Worm (Caenorhabditis elegans) whole organism, midembryonic: Measurements from ENCODE around the gene C02B8.1.
A peak's percentile ranks its signal among the peaks of the same experiment; 100 is the strongest.

Experiments used
- T22C8.4 ChIP-seq: fragments of 200-800 bp; sonication (Bioruptor generic); IDR thresholded peaks from 2 replicates; pipeline ENCODE4 v1.3.6; 2022; ENCODE audit warnings: missing genetic modification characterization, missing compliant biosample characterization
- cog-1 ChIP-seq: sonication (generic microtip); optimal IDR thresholded peaks from 2 replicates; lab custom pipeline; 2016; ENCODE audit warnings: missing genetic modification characterization, missing compliant biosample characterization
- flt-1 ChIP-seq: fragments of 200-800 bp; sonication (Bioruptor generic); IDR thresholded peaks from 2 replicates; pipeline ENCODE4 v1.3.6; 2022; ENCODE audit warnings: missing genetic modification characterization, missing compliant biosample characterization
- klf-2 ChIP-seq: fragments of 200-800 bp; sonication (Bioruptor generic); conservative IDR thresholded peaks from 2 replicates; pipeline ENCODE4 v1.3.6; 2022; ENCODE audit warnings: missing genetic modification reagents, missing genetic modification characterization, missing compliant biosample characterization
- med-1 ChIP-seq: sonication (generic microtip); optimal IDR thresholded peaks from 2 replicates; lab custom pipeline; 2017; ENCODE audit warnings: missing genetic modification characterization, mild to moderate bottlenecking, missing compliant biosample characterization, antibody characterized with exemption, missing genetic modification reagents; ENCODE audit not compliant: insufficient read depth
- ref-1 ChIP-seq: fragments of 200-800 bp; sonication (Bioruptor generic); conservative IDR thresholded peaks from 2 replicates; pipeline ENCODE4 v1.3.6; 2022; ENCODE audit warnings: missing genetic modification reagents, missing genetic modification characterization, missing compliant biosample characterization
- tab-1 ChIP-seq: fragments of 200-800 bp; sonication (Bioruptor generic); IDR thresholded peaks from 2 replicates; pipeline ENCODE4 v1.3.6; 2022; ENCODE audit warnings: missing genetic modification characterization, missing compliant biosample characterization
- ztf-23 ChIP-seq: fragments of 200-800 bp; sonication (Bioruptor generic); IDR thresholded peaks from 2 replicates; pipeline ENCODE4 v1.3.6; 2022; ENCODE audit warnings: missing genetic modification reagents, missing genetic modification characterization, missing compliant biosample characterization
- ztf-29 ChIP-seq: fragments of 200-800 bp; sonication (Bioruptor generic); IDR thresholded peaks from 2 replicates; pipeline ENCODE4 v1.3.6; 2022; ENCODE audit warnings: missing genetic modification reagents, missing genetic modification characterization, missing compliant biosample characterization

The C02B8.1 gene

DNA sequence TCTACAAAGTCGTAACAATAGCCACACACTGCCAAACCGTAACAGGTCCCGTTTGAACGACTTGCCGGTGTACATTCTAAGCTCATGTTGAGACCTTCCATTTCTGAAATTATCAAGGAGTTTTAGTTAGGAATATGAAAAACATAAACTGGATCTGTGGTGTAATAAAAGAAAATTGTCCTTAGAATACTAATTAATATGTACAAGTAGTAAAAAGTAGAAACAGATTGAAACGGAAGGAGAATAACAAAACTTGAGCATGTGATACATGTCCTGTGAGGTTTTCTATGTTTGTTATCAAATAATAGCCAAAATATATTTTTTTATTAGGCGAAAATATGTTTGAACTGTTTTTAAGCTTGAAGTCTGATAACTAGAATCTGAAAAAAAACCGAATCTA lies 18.0 kb upstream of the C02B8.1 start, which contains the start of gene frpr-1:
TSS of gene frpr-1 (minus strand) at position 101 of the 400 bp plus-strand sequence.
- TF ChIP-seq T22C8.4 (GFP tag; lab: Robert Waterston, UW) (no peak), ref-1 (no peak), klf-2 (GFP tag; lab: Robert Waterston, UW) (no peak), med-1 (GFP tag; lab: Kevin White, UChicago) (no peak), ztf-23 (GFP tag; lab: Robert Waterston, UW) (no peak), tab-1 (GFP tag; lab: Robert Waterston, UW) (no peak), cog-1 (no peak), flt-1 (GFP tag; lab: Robert Waterston, UW) (no peak)

DNA sequence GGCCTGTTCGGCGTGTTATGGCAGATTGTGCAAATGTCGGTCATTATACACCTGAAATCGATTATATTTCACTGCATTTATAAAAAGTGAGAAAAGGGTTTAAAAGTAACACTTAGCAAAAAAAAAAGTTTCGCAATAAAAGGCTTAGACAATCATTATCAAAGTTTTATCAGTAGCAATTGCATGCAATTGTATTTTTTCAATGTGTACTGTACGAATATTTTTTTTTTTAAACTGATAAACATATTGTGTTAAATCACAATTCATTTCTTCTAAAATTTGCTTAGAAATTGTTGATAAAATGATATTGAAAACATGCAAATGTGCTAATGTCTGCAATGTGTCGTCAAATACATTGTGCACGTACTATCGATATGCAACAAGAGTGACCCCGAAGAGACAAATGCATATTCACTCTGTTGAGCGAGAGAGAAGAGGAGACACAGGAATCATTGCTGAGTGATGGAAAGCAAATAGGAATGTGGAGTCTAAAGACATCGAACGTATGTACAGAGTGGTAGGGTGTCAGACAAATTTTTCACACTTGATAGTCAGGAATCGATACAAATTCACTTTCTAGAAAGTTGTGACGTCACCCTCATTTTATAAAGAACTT lies 11.1 kb upstream of the C02B8.1 start, which contains the start of gene C02B8.6:
TSS of gene C02B8.6 (minus strand) at position 51 of the 616 bp plus-strand sequence.
- TF ChIP-seq cog-1 (peak; percentile 47), ztf-29 (GFP tag; lab: Robert Waterston, UW) (no peak)

ce11 chrX:8137779-8138178 lies 9.7 kb upstream of the C02B8.1 start, which contains the start of gene C02B8.7:
TSS of gene C02B8.7 (minus strand) at chrX:8137879.
- TF ChIP-seq klf-2 (GFP tag; lab: Robert Waterston, UW) (no peak), ztf-29 (GFP tag; lab: Robert Waterston, UW) (no peak), flt-1 (GFP tag; lab: Robert Waterston, UW) (no peak), ztf-23 (GFP tag; lab: Robert Waterston, UW) (no peak), T22C8.4 (GFP tag; lab: Robert Waterston, UW) (no peak), med-1 (GFP tag; lab: Kevin White, UChicago) (no peak), cog-1 (no peak), ref-1 (no peak), tab-1 (GFP tag; lab: Robert Waterston, UW) (no peak)

DNA sequence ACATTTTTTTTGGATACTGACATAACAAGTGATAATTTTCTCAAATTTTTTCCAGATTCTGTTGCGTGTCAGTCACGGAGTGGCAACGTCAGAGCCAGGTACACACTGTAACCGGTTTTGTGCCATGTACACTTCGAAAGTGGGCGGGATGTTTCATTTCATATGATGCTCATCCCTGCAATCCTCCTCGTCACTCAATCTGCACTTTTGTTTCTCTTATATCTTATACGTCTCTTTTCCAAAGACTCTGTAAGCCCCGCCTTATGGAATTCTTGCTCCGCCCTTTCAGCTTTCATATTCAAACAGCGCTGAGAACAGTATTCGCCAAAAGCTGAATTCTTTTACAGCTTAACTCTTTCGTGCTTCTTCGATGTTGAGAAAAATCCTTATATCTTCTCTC lies 8.4 kb upstream of the C02B8.1 start, which contains the start of gene C02B8.3:
TSS of gene C02B8.3 (plus strand) at position 301 of the 400 bp plus-strand sequence.
- no peak for TF ChIP-seq T22C8.4 (GFP tag; lab: Robert Waterston, UW)
- no peak for TF ChIP-seq ztf-29 (GFP tag; lab: Robert Waterston, UW)
- no peak for TF ChIP-seq cog-1
- TF ChIP-seq klf-2 (GFP tag; lab: Robert Waterston, UW): no peak
- TF ChIP-seq med-1 (GFP tag; lab: Kevin White, UChicago): no peak
- TF ChIP-seq ref-1: no peak
- no peak for TF ChIP-seq flt-1 (GFP tag; lab: Robert Waterston, UW)
- no peak for TF ChIP-seq tab-1 (GFP tag; lab: Robert Waterston, UW)
- no peak for TF ChIP-seq ztf-23 (GFP tag; lab: Robert Waterston, UW)

- TF ChIP-seq med-1 (GFP tag; lab: Kevin White, UChicago) (no peak), cog-1 (no peak), T22C8.4 (GFP tag; lab: Robert Waterston, UW) (no peak)
These were observed 1.5 kb downstream of the C02B8.1 start for ce11 chrX:8148993-8149392.

- no peak for TF ChIP-seq flt-1 (GFP tag; lab: Robert Waterston, UW)
These were observed 3.1 kb downstream of the C02B8.1 start, which contains the start of gene F22F1.2 for ce11 chrX:8150621-8151020. TSS of gene F22F1.2 (minus strand) at chrX:8150721.

ce11 chrX:8151409-8151808 lies 3.9 kb downstream of the C02B8.1 start:
- TF ChIP-seq ref-1 (no peak; the same call in 1 of the 2 replicates), ztf-23 (GFP tag; lab: Robert Waterston, UW) (0 out of 2 replicates have a peak, but pooled peaks have one; percentile 33), flt-1 (GFP tag; lab: Robert Waterston, UW) (0 out of 2 replicates have a peak, but pooled peaks have one; percentile 50), klf-2 (GFP tag; lab: Robert Waterston, UW) (no peak)

DNA sequence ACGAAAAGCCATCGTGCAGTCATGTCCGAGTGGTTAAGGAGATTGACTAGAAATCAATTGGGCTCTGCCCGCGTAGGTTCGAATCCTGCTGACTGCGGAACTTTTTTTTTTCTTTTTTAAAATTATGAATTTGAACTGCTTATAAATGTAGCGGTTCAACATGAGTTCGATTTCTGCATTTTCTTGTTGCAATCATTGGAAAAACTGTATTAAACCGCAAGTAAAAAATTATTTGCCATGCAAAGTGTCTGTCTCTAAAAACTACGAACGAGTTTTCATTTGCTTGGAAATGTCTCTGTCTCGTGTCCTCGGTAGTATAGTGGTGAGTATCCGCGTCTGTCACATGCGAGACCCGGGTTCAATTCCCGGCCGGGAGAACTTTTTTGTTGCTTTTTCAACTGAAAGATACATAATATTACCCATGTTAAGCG lies 8.0 kb downstream of the C02B8.1 start:
- TF ChIP-seq ztf-23 (GFP tag; lab: Robert Waterston, UW) (peak; percentile 77), ztf-29 (GFP tag; lab: Robert Waterston, UW) (peak; percentile 55; the same call in 1 of the 2 replicates), tab-1 (GFP tag; lab: Robert Waterston, UW) (peak; percentile 79), T22C8.4 (GFP tag; lab: Robert Waterston, UW) (peak; percentile 72), klf-2 (GFP tag; lab: Robert Waterston, UW) (peak; percentile 63; the same call in 1 of the 2 replicates), flt-1 (GFP tag; lab: Robert Waterston, UW) (peak; percentile 86), ref-1 (peak; percentile 53)

- TF ChIP-seq ref-1 (peak; percentile 95), cog-1 (no peak), flt-1 (GFP tag; lab: Robert Waterston, UW) (peak; percentile 98), med-1 (GFP tag; lab: Kevin White, UChicago) (peak; percentile 63), ztf-23 (GFP tag; lab: Robert Waterston, UW) (peak; percentile 97), ztf-29 (GFP tag; lab: Robert Waterston, UW) (peak; percentile 98), klf-2 (GFP tag; lab: Robert Waterston, UW) (peak; percentile 96), T22C8.4 (GFP tag; lab: Robert Waterston, UW) (peak; percentile 97), tab-1 (GFP tag; lab: Robert Waterston, UW) (peak; percentile 97)
These were observed 8.5 kb downstream of the C02B8.1 start for ce11 chrX:8155969-8156368.

DNA sequence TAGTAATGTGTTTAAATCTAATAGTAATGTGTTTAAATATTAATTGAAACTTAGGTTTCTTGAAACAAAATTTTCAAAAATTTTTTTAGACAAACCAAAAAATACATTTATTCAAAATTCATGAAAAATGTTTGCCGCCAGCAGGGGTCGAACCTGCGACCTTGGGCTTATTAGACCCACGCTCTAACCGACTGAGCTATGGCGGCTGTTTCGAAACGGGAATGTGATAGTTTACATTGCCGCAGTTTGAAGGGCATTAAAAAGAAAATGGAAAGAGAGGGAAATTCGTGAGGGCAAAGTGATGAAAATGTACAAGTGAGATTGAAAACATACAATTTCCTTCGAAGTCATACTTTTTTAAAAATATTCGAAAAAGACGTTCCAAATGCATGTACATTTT lies 9.0 kb downstream of the C02B8.1 start:
- TF ChIP-seq ztf-23 (GFP tag; lab: Robert Waterston, UW): no peak
- 0 out of 2 replicates have a peak, but pooled peaks have one; percentile 13 for TF ChIP-seq klf-2 (GFP tag; lab: Robert Waterston, UW)
- TF ChIP-seq T22C8.4 (GFP tag; lab: Robert Waterston, UW): no peak
- TF ChIP-seq cog-1: no peak
- TF ChIP-seq ztf-29 (GFP tag; lab: Robert Waterston, UW): peak; percentile 71; the same call in 1 of the 2 replicates
- TF ChIP-seq ref-1: 0 out of 2 replicates have a peak, but pooled peaks have one; percentile 40
- TF ChIP-seq tab-1 (GFP tag; lab: Robert Waterston, UW): peak; percentile 12; the same call in 1 of the 2 replicates
- no peak for TF ChIP-seq med-1 (GFP tag; lab: Kevin White, UChicago)
- peak; percentile 33; the same call in 1 of the 2 replicates for TF ChIP-seq flt-1 (GFP tag; lab: Robert Waterston, UW)
